Fruit fly (Drosophila melanogaster): ENCODE measurements around the gene Alp12.

Alp12 gene

dm6 chr2L:19444734-19445140 lies 20.9 kb downstream of the Alp12 start, which contains the start of gene Hs2st (continued):
- TF ChIP-seq CG10979 (tag; optimal IDR thresholded peaks at IDR 0.05) (peak; percentile 81), onecut (GFP tag; IDR thresholded peaks at IDR 0.05) (peak; percentile 64; the same call in 1 of the 2 replicates), CG8388 (GFP tag; optimal IDR thresholded peaks at IDR 0.05) (peak; percentile 85), MBD-R2 (GFP tag; IDR thresholded peaks at IDR 0.05) (peak; percentile 98), CG9932 (GFP tag; IDR thresholded peaks at IDR 0.05) (peak; percentile 98), MESR4 (GFP tag; optimal IDR thresholded peaks at IDR 0.05) (peak; percentile 42), CG17385 (GFP tag; optimal IDR thresholded peaks at IDR 0.05) (peak; percentile 82), disco-r (GFP tag; optimal IDR thresholded peaks at IDR 0.05) (peak; percentile 87), zfh1 (GFP tag; IDR thresholded peaks at IDR 0.05) (peak; percentile 94), ssp (GFP tag; IDR thresholded peaks at IDR 0.05) (peak; percentile 90), CG4282 (GFP tag; optimal IDR thresholded peaks at IDR 0.05) (peak; percentile 88), CG5180 (GFP tag; optimal IDR thresholded peaks at IDR 0.05) (peak; percentile 52), CG8765 (GFP tag; IDR thresholded peaks at IDR 0.05) (peak; percentile 91), sug (tag; optimal IDR thresholded peaks at IDR 0.05) (peak; percentile 94), Side (GFP tag; optimal IDR thresholded peaks at IDR 0.05) (peak; percentile 91), CG13296 (GFP tag; optimal IDR thresholded peaks at IDR 0.05) (peak; percentile 84), ERR (GFP tag; optimal IDR thresholded peaks at IDR 0.05) (peak; percentile 87), tna (GFP tag; IDR thresholded peaks at IDR 0.05; ENCODE audit: partially characterized antibody) (no peak), sob (GFP tag; IDR thresholded peaks at IDR 0.05) (peak; percentile 96), CG11085 (GFP tag; IDR thresholded peaks at IDR 0.05) (peak; percentile 92), Atf6 (GFP tag; IDR thresholded peaks at IDR 0.05) (peak; percentile 90), CG17829 (tag; optimal IDR thresholded peaks at IDR 0.05) (peak; percentile 93), cg (GFP tag; optimal IDR thresholded peaks at IDR 0.05) (no peak), dan (GFP tag; IDR thresholded peaks at IDR 0.05) (peak; percentile 85), CG15269 (tag; optimal IDR thresholded peaks at IDR 0.05) (peak; percentile 88), Dref (GFP tag; IDR thresholded peaks at IDR 0.05) (peak; percentile 44; the same call in 1 of the 2 replicates), CG10321 (GFP tag; IDR thresholded peaks at IDR 0.05) (peak; percentile 57; the same call in 1 of the 2 replicates), nau (GFP tag; optimal IDR thresholded peaks at IDR 0.05) (no peak), CG18476 (GFP tag; optimal IDR thresholded peaks at IDR 0.05) (peak; percentile 93), HLH54F (GFP tag; optimal IDR thresholded peaks at IDR 0.05) (peak; percentile 97), CG34422 (GFP tag; IDR thresholded peaks at IDR 0.05) (peak; percentile 94), Oli (tag; optimal IDR thresholded peaks at IDR 0.05) (peak; percentile 85), esg (GFP tag; conservative IDR thresholded peaks at IDR 0.05) (peak; percentile 94), CG12155 (GFP tag; optimal IDR thresholded peaks at IDR 0.05) (peak; percentile 95), Hr51 (GFP tag; optimal IDR thresholded peaks at IDR 0.05) (peak; percentile 87 to 97), ase (GFP tag; IDR thresholded peaks at IDR 0.05) (peak; percentile 87; the same call in 2 of the 3 replicates), CG2129 (GFP tag; IDR thresholded peaks at IDR 0.05; ENCODE audit: partially characterized antibody) (no peak), cato (GFP tag; optimal IDR thresholded peaks at IDR 0.05; ENCODE audit: borderline replicate concordance) (peak; percentile 94), CG14014 (GFP tag; IDR thresholded peaks at IDR 0.05) (peak; percentile 92), CG12391 (tag; optimal IDR thresholded peaks at IDR 0.05) (peak; percentile 93), Lpt (GFP tag; optimal IDR thresholded peaks at IDR 0.05) (no peak), HmgD (GFP tag; optimal IDR thresholded peaks at IDR 0.05) (peak; percentile 96), CG15514 (GFP tag; optimal IDR thresholded peaks at IDR 0.05) (peak; percentile 85), CTCF (GFP tag; optimal IDR thresholded peaks at IDR 0.05) (peak; percentile 28), Ets97D (GFP tag; optimal IDR thresholded peaks at IDR 0.05) (peak; percentile 89), yki (optimal IDR thresholded peaks at IDR 0.05) (no peak), CG18011 (GFP tag; optimal IDR thresholded peaks at IDR 0.05) (peak; percentile 86), Hey (tag; optimal IDR thresholded peaks at IDR 0.05) (peak; percentile 77), btn (GFP tag; optimal IDR thresholded peaks at IDR 0.05) (peak; percentile 86), trem (tag; optimal IDR thresholded peaks at IDR 0.05) (peak; percentile 83), hth (optimal IDR thresholded peaks at IDR 0.05) (no peak), ewg (GFP tag; optimal IDR thresholded peaks at IDR 0.05) (peak; percentile 82)

Data from whole organism, embryonic.